Worm (Caenorhabditis elegans): ENCODE measurements around the gene C54D1.7.

The C54D1.7 gene

DNA sequence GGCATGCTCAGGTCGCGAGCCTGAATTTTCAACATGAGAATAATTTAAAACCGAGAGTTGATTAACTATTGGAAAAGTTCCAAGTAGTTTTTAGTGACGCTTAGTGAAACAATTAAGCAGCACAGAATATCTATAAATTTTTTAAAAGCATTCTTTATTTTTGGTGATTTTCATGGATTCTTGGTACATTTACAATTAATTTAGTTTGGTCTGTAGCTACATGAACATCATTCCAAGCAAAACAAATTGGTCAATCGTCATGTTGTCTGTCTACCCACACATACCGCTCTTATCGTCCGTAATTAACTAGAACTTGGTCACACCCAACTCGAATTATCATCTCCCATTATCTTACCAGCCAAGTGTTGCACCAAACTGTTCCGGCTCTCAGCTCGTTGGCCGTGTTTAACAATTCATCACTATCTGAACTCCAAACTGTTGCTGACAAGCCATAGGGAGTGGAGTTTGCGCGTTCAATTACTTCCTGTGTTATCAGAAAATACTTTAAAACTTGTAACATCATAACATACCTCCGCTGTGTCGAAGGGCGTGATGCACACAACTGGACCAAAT is 15.1 kb downstream of the C54D1.7 start:
- no peak for TF ChIP-seq F13C5.2 (tag; optimal IDR thresholded peaks at IDR 0.05)
- TF ChIP-seq ama-1 (optimal IDR thresholded peaks at IDR 0.05) = no peak
- no peak for TF ChIP-seq sea-1 (GFP tag; conservative IDR thresholded peaks at IDR 0.05)
- TF ChIP-seq ets-7 (tag; optimal IDR thresholded peaks at IDR 0.05) = no peak
- TF ChIP-seq hmg-4 (GFP tag; optimal IDR thresholded peaks at IDR 0.05) = no peak
- TF ChIP-seq hnd-1 (tag; optimal IDR thresholded peaks at IDR 0.05) = no peak
- TF ChIP-seq pes-1 (GFP tag; IDR thresholded peaks at IDR 0.05) = no peak
- no peak for TF ChIP-seq tra-4 (tag; optimal IDR thresholded peaks at IDR 0.05)
- no peak for TF ChIP-seq aly-1 (tag; optimal IDR thresholded peaks at IDR 0.05)
- no peak for TF ChIP-seq scrt-1 (GFP tag; IDR thresholded peaks at IDR 0.05)
- no peak for TF ChIP-seq hmbx-1 (tag; optimal IDR thresholded peaks at IDR 0.05)
- no peak for TF ChIP-seq tbx-11 (GFP tag; IDR thresholded peaks at IDR 0.05)
- no peak for TF ChIP-seq ceh-36 (tag; optimal IDR thresholded peaks at IDR 0.05)
- TF ChIP-seq ceh-13 (GFP tag; optimal IDR thresholded peaks at IDR 0.05) = no peak
- no peak for TF ChIP-seq tbx-37 (GFP tag; conservative IDR thresholded peaks at IDR 0.05)
- no peak for TF ChIP-seq B0310.2 (tag; optimal IDR thresholded peaks at IDR 0.05)
- no peak for TF ChIP-seq flt-1 (GFP tag; IDR thresholded peaks at IDR 0.05)

- TF ChIP-seq B0310.2 (tag; optimal IDR thresholded peaks at IDR 0.05) (no peak), ceh-36 (tag; optimal IDR thresholded peaks at IDR 0.05) (no peak), F13C5.2 (tag; optimal IDR thresholded peaks at IDR 0.05) (no peak), sea-1 (GFP tag; conservative IDR thresholded peaks at IDR 0.05) (no peak), scrt-1 (GFP tag; IDR thresholded peaks at IDR 0.05) (no peak), ama-1 (optimal IDR thresholded peaks at IDR 0.05) (no peak)
Observed at ce11 chrX:7139614-7140013, 16.2 kb downstream of the C54D1.7 start, which contains the start of gene clec-86. Gene clec-86, plus strand, starts transcription at chrX:7139875.

DNA sequence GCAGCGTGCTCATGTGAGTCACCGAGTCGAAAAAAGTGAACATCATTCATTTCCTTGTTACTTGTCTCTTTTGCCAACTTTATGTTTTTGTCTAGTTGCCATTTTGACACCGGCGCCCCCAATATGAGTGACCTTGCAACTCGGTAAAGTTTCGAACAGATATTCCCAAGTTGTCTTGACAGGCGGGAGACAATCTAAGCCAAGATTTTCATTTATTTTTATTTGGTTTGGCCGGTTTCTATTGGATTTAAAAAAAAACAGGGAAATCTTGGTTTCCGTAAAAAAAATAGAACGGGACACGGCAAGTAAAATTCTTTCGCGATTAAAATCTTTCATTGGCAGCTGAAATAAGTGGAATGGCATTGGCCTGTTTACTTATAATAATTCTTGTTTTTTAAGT is 24.6 kb downstream of the C54D1.7 start:
- TF ChIP-seq ets-7 (tag; optimal IDR thresholded peaks at IDR 0.05) (no peak), pes-1 (GFP tag; IDR thresholded peaks at IDR 0.05) (no peak), flt-1 (GFP tag; IDR thresholded peaks at IDR 0.05) (no peak), ceh-36 (tag; optimal IDR thresholded peaks at IDR 0.05) (no peak), B0310.2 (tag; optimal IDR thresholded peaks at IDR 0.05) (no peak), sea-1 (GFP tag; conservative IDR thresholded peaks at IDR 0.05) (no peak), tra-4 (tag; optimal IDR thresholded peaks at IDR 0.05) (no peak), ama-1 (optimal IDR thresholded peaks at IDR 0.05) (no peak), tbx-11 (GFP tag; IDR thresholded peaks at IDR 0.05) (no peak), scrt-1 (GFP tag; IDR thresholded peaks at IDR 0.05) (no peak), ceh-13 (GFP tag; optimal IDR thresholded peaks at IDR 0.05) (no peak), aly-1 (tag; optimal IDR thresholded peaks at IDR 0.05) (no peak), tbx-37 (GFP tag; conservative IDR thresholded peaks at IDR 0.05) (no peak), hmg-4 (GFP tag; optimal IDR thresholded peaks at IDR 0.05) (no peak), hmbx-1 (tag; optimal IDR thresholded peaks at IDR 0.05) (no peak), F13C5.2 (tag; optimal IDR thresholded peaks at IDR 0.05) (no peak)

ce11 chrX:7129460-7129859 is 26.4 kb downstream of the C54D1.7 start:
- TF ChIP-seq hmbx-1 (tag; optimal IDR thresholded peaks at IDR 0.05) (no peak), F13C5.2 (tag; optimal IDR thresholded peaks at IDR 0.05) (no peak), ceh-36 (tag; optimal IDR thresholded peaks at IDR 0.05) (no peak), hnd-1 (tag; optimal IDR thresholded peaks at IDR 0.05) (no peak), scrt-1 (GFP tag; IDR thresholded peaks at IDR 0.05) (no peak), tbx-11 (GFP tag; IDR thresholded peaks at IDR 0.05) (no peak), pes-1 (GFP tag; IDR thresholded peaks at IDR 0.05) (no peak), sea-1 (GFP tag; conservative IDR thresholded peaks at IDR 0.05) (no peak), B0310.2 (tag; optimal IDR thresholded peaks at IDR 0.05) (no peak)

DNA sequence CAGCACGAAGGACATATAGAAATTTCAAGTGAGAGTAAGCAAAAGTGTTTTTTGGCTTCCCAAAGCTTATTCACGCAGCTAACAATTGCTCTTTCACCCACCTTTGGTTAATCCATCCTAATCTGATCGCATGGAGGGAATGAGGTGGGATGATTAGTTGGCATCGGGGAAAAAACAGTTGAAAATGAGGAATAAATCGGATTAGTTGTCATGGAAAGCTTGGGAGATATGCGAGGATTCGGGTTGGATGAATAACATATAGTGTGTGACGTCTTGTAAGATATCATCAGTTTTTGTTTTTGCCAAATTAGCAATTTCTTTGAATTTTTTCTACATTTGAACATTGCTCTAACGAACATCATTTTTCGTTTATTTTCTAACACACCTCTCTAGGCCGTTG is 27.2 kb downstream of the C54D1.7 start:
- TF ChIP-seq aly-1 (tag; optimal IDR thresholded peaks at IDR 0.05) (no peak), F13C5.2 (tag; optimal IDR thresholded peaks at IDR 0.05) (no peak), ets-7 (tag; optimal IDR thresholded peaks at IDR 0.05) (no peak), tra-4 (tag; optimal IDR thresholded peaks at IDR 0.05) (no peak), ceh-13 (GFP tag; optimal IDR thresholded peaks at IDR 0.05) (no peak), hmg-4 (GFP tag; optimal IDR thresholded peaks at IDR 0.05) (no peak), ama-1 (optimal IDR thresholded peaks at IDR 0.05) (no peak), tbx-11 (GFP tag; IDR thresholded peaks at IDR 0.05) (no peak), sea-1 (GFP tag; conservative IDR thresholded peaks at IDR 0.05) (no peak), hmbx-1 (tag; optimal IDR thresholded peaks at IDR 0.05) (no peak), B0310.2 (tag; optimal IDR thresholded peaks at IDR 0.05) (no peak), scrt-1 (GFP tag; IDR thresholded peaks at IDR 0.05) (no peak), tbx-37 (GFP tag; conservative IDR thresholded peaks at IDR 0.05) (no peak), pes-1 (GFP tag; IDR thresholded peaks at IDR 0.05) (no peak), hnd-1 (tag; optimal IDR thresholded peaks at IDR 0.05) (no peak), flt-1 (GFP tag; IDR thresholded peaks at IDR 0.05) (no peak)

ce11 chrX:7126348-7126747 is 29.5 kb downstream of the C54D1.7 start, which contains the start of gene ist-1:
Gene ist-1, plus strand, starts transcription at chrX:7126648.
- TF ChIP-seq hnd-1 (tag; optimal IDR thresholded peaks at IDR 0.05) = no peak
- TF ChIP-seq F13C5.2 (tag; optimal IDR thresholded peaks at IDR 0.05) = no peak
- no peak for TF ChIP-seq ceh-36 (tag; optimal IDR thresholded peaks at IDR 0.05)
- TF ChIP-seq tbx-37 (GFP tag; conservative IDR thresholded peaks at IDR 0.05) = no peak
- TF ChIP-seq tbx-11 (GFP tag; IDR thresholded peaks at IDR 0.05) = no peak
- TF ChIP-seq B0310.2 (tag; optimal IDR thresholded peaks at IDR 0.05) = no peak
- TF ChIP-seq tra-4 (tag; optimal IDR thresholded peaks at IDR 0.05) = no peak
- no peak for TF ChIP-seq ama-1 (optimal IDR thresholded peaks at IDR 0.05)
- TF ChIP-seq aly-1 (tag; optimal IDR thresholded peaks at IDR 0.05) = no peak
- no peak for TF ChIP-seq ceh-13 (GFP tag; optimal IDR thresholded peaks at IDR 0.05)
- TF ChIP-seq sea-1 (GFP tag; conservative IDR thresholded peaks at IDR 0.05) = no peak
- no peak for TF ChIP-seq flt-1 (GFP tag; IDR thresholded peaks at IDR 0.05)
- no peak for TF ChIP-seq scrt-1 (GFP tag; IDR thresholded peaks at IDR 0.05)
- TF ChIP-seq hmg-4 (GFP tag; optimal IDR thresholded peaks at IDR 0.05) = no peak
- no peak for TF ChIP-seq ets-7 (tag; optimal IDR thresholded peaks at IDR 0.05)
- TF ChIP-seq pes-1 (GFP tag; IDR thresholded peaks at IDR 0.05) = no peak
- TF ChIP-seq hmbx-1 (tag; optimal IDR thresholded peaks at IDR 0.05) = no peak

DNA sequence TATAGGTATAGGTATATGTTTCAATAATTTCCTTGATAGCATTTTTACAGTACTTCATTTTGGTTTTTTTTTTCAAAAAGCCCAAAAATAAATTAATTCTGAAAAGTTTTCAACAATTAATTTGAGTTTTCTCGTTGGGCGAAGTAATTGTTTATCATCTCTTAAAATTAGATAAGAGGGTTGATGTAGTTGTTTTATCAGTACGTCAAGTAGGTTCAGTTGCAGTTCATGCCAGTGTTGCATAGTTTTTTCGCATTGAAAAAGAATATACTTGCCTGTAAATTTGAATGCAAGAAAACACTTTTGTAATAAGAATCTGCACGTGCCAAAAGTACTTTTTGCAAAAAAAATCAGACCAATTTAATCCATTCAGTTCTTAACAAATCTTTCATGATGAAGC is 30.7 kb downstream of the C54D1.7 start:
- no peak for TF ChIP-seq hnd-1 (tag; optimal IDR thresholded peaks at IDR 0.05)
- no peak for TF ChIP-seq ets-7 (tag; optimal IDR thresholded peaks at IDR 0.05)
- no peak for TF ChIP-seq ceh-36 (tag; optimal IDR thresholded peaks at IDR 0.05)
- TF ChIP-seq tbx-11 (GFP tag; IDR thresholded peaks at IDR 0.05) = no peak
- TF ChIP-seq pes-1 (GFP tag; IDR thresholded peaks at IDR 0.05) = no peak
- no peak for TF ChIP-seq hmg-4 (GFP tag; optimal IDR thresholded peaks at IDR 0.05)
- no peak for TF ChIP-seq scrt-1 (GFP tag; IDR thresholded peaks at IDR 0.05)
- TF ChIP-seq B0310.2 (tag; optimal IDR thresholded peaks at IDR 0.05) = no peak
- TF ChIP-seq F13C5.2 (tag; optimal IDR thresholded peaks at IDR 0.05) = no peak
- TF ChIP-seq aly-1 (tag; optimal IDR thresholded peaks at IDR 0.05) = no peak
- TF ChIP-seq ceh-13 (GFP tag; optimal IDR thresholded peaks at IDR 0.05) = no peak
- no peak for TF ChIP-seq tbx-37 (GFP tag; conservative IDR thresholded peaks at IDR 0.05)
- no peak for TF ChIP-seq hmbx-1 (tag; optimal IDR thresholded peaks at IDR 0.05)
- TF ChIP-seq sea-1 (GFP tag; conservative IDR thresholded peaks at IDR 0.05) = no peak
